Worm (Caenorhabditis elegans) whole organism, mixed stage, embryonic: ENCODE measurements around the gene unc-96.

Experiments used
- M03D4.4 ChIP-seq: sonication (generic microtip); optimal IDR thresholded peaks from 2 replicates; lab custom pipeline; 2017; ENCODE audit warnings: mild to moderate bottlenecking, missing genetic modification characterization, missing compliant biosample characterization
- bed-3 ChIP-seq: fragments of 200-800 bp; sonication (Bioruptor generic); optimal IDR thresholded peaks from 3 replicates; lab custom pipeline; 2018; ENCODE audit warnings: mild to moderate bottlenecking, missing genetic modification characterization, moderate library complexity, missing compliant biosample characterization
- blmp-1 ChIP-seq: fragments of 150-350 bp; optimal IDR thresholded peaks from 2 replicates; lab custom pipeline; 2014; ENCODE audit warnings: missing biosample characterization, missing genetic modification characterization
- ceh-39 ChIP-seq: fragments of 150-350 bp; optimal IDR thresholded peaks from 2 replicates; lab custom pipeline; 2014; ENCODE audit warnings: missing biosample characterization, missing genetic modification characterization
- ceh-43 ChIP-seq: fragments of 200-800 bp; sonication (Bioruptor generic); optimal IDR thresholded peaks from 2 replicates; lab custom pipeline; 2018; ENCODE audit warnings: mild to moderate bottlenecking, missing genetic modification characterization, moderate library complexity, missing compliant biosample characterization
- ceh-83 ChIP-seq: fragments of 200-800 bp; sonication (Bioruptor generic); optimal IDR thresholded peaks from 2 replicates; lab custom pipeline; 2018; ENCODE audit warnings: mild to moderate bottlenecking, missing genetic modification characterization, missing compliant biosample characterization
- ces-1 ChIP-seq: fragments of 150-350 bp; optimal IDR thresholded peaks from 2 replicates; lab custom pipeline; 2014; ENCODE audit warnings: missing biosample characterization, missing genetic modification reagents, missing genetic modification characterization
- cnd-1 ChIP-seq: fragments of 200-800 bp; sonication (Bioruptor generic); optimal IDR thresholded peaks from 2 replicates; lab custom pipeline; 2018; ENCODE audit warnings: mild to moderate bottlenecking, missing genetic modification characterization, missing compliant biosample characterization
- drap-1 ChIP-seq: fragments of 200-800 bp; sonication (Bioruptor generic); optimal IDR thresholded peaks from 3 replicates; lab custom pipeline; 2018; ENCODE audit warnings: mild to moderate bottlenecking, missing genetic modification characterization, missing compliant biosample characterization
- elt-1 ChIP-seq: sonication (generic microtip); optimal IDR thresholded peaks from 2 replicates; lab custom pipeline; 2017; ENCODE audit warnings: missing genetic modification characterization, mild to moderate bottlenecking, missing compliant biosample characterization, antibody characterized with exemption, moderate library complexity, borderline replicate concordance; ENCODE audit not compliant: insufficient read depth
- elt-3 ChIP-seq: fragments of 150-350 bp; optimal IDR thresholded peaks from 2 replicates; lab custom pipeline; 2014; ENCODE audit warnings: missing biosample characterization, missing genetic modification characterization
- flh-1 ChIP-seq: fragments of 200-800 bp; sonication (Bioruptor generic); optimal IDR thresholded peaks from 2 replicates; lab custom pipeline; 2018; ENCODE audit warnings: mild to moderate bottlenecking, missing genetic modification characterization, moderate library complexity, missing compliant biosample characterization
- ham-2 ChIP-seq: fragments of 200-800 bp; sonication (Bioruptor generic); optimal IDR thresholded peaks from 2 replicates; lab custom pipeline; 2018; ENCODE audit warnings: mild to moderate bottlenecking, missing genetic modification characterization, missing compliant biosample characterization
- hlh-1 ChIP-seq: fragments of 150-350 bp; optimal IDR thresholded peaks from 2 replicates; lab custom pipeline; 2014; ENCODE audit warnings: missing biosample characterization, missing genetic modification reagents, missing genetic modification characterization
- lin-13 ChIP-seq: fragments of 150-350 bp; optimal IDR thresholded peaks from 2 replicates; lab custom pipeline; 2014; ENCODE audit warnings: missing biosample characterization, missing genetic modification characterization
- lin-32 ChIP-seq: fragments of 200-800 bp; sonication (Bioruptor generic); optimal IDR thresholded peaks from 2 replicates; lab custom pipeline; 2018; ENCODE audit warnings: mild to moderate bottlenecking, missing genetic modification characterization, missing compliant biosample characterization
- lsy-2 ChIP-seq: fragments of 150-350 bp; optimal IDR thresholded peaks from 2 replicates; lab custom pipeline; 2014; ENCODE audit warnings: missing biosample characterization, missing genetic modification characterization
- mab-5 ChIP-seq: fragments of 150-350 bp; optimal IDR thresholded peaks from 2 replicates; lab custom pipeline; 2014; ENCODE audit warnings: missing biosample characterization, missing genetic modification characterization
- mep-1 ChIP-seq: fragments of 150-350 bp; optimal IDR thresholded peaks from 2 replicates; lab custom pipeline; 2017; ENCODE audit warnings: missing biosample characterization, missing genetic modification reagents, missing genetic modification characterization, inconsistent platforms
- mls-2 ChIP-seq: sonication (generic microtip); optimal IDR thresholded peaks from 2 replicates; lab custom pipeline; 2016; ENCODE audit warnings: mild to moderate bottlenecking, missing genetic modification characterization, moderate library complexity, missing compliant biosample characterization
- nhr-12 ChIP-seq: fragments of 150-350 bp; optimal IDR thresholded peaks from 2 replicates; lab custom pipeline; 2014; ENCODE audit warnings: missing biosample characterization, missing genetic modification characterization
- nhr-2 ChIP-seq: fragments of 150-350 bp; optimal IDR thresholded peaks from 2 replicates; lab custom pipeline; 2014; ENCODE audit warnings: missing biosample characterization, missing genetic modification characterization
- nhr-237 ChIP-seq: fragments of 150-350 bp; optimal IDR thresholded peaks from 2 replicates; lab custom pipeline; 2014; ENCODE audit warnings: missing biosample characterization, missing genetic modification characterization
- nhr-28 ChIP-seq: fragments of 150-350 bp; optimal IDR thresholded peaks from 2 replicates; lab custom pipeline; 2014; ENCODE audit warnings: missing biosample characterization, missing genetic modification characterization
- nhr-76 ChIP-seq: sonication (generic microtip); optimal IDR thresholded peaks from 2 replicates; lab custom pipeline; 2017; ENCODE audit warnings: missing biosample characterization, missing genetic modification characterization
- pha-4 ChIP-seq: fragments of 150-350 bp; optimal IDR thresholded peaks from 2 replicates; lab custom pipeline; 2018; ENCODE audit warnings: missing biosample characterization, missing genetic modification reagents, missing genetic modification characterization
- sem-2 ChIP-seq: fragments of 200-800 bp; sonication (Bioruptor generic); optimal IDR thresholded peaks from 2 replicates; lab custom pipeline; 2018; ENCODE audit warnings: mild to moderate bottlenecking, missing genetic modification characterization, missing compliant biosample characterization
- snpc-4 ChIP-seq: fragments of 150-350 bp; optimal IDR thresholded peaks from 2 replicates; lab custom pipeline; 2014; ENCODE audit warnings: missing biosample characterization, missing genetic modification characterization
- sptf-1 ChIP-seq: sonication (generic microtip); optimal IDR thresholded peaks from 2 replicates; lab custom pipeline; 2017; ENCODE audit warnings: mild to moderate bottlenecking, missing genetic modification characterization, moderate library complexity, missing compliant biosample characterization
- tbx-8 ChIP-seq: fragments of 200-800 bp; sonication (Bioruptor generic); optimal IDR thresholded peaks from 2 replicates; lab custom pipeline; 2018; ENCODE audit warnings: mild to moderate bottlenecking, missing genetic modification characterization, moderate library complexity, missing compliant biosample characterization
- unc-120 ChIP-seq: sonication (generic microtip); optimal IDR thresholded peaks from 2 replicates; lab custom pipeline; 2017; ENCODE audit warnings: missing genetic modification characterization, missing compliant biosample characterization; ENCODE audit not compliant: poor library complexity, severe bottlenecking
- unc-39 ChIP-seq: fragments of 150-350 bp; optimal IDR thresholded peaks from 2 replicates; lab custom pipeline; 2014; ENCODE audit warnings: missing biosample characterization, missing genetic modification characterization
- unc-62 ChIP-seq: fragments of 150-350 bp; optimal IDR thresholded peaks from 2 replicates; lab custom pipeline; 2014; ENCODE audit warnings: missing biosample characterization, missing genetic modification reagents, missing genetic modification characterization
- zip-8 ChIP-seq: fragments of 150-350 bp; optimal IDR thresholded peaks from 2 replicates; lab custom pipeline; 2014; ENCODE audit warnings: missing biosample characterization, missing genetic modification characterization
- ztf-11 ChIP-seq: fragments of 150-350 bp; optimal IDR thresholded peaks from 2 replicates; lab custom pipeline; 2014; ENCODE audit warnings: missing biosample characterization, missing genetic modification characterization

Gene unc-96

DNA sequence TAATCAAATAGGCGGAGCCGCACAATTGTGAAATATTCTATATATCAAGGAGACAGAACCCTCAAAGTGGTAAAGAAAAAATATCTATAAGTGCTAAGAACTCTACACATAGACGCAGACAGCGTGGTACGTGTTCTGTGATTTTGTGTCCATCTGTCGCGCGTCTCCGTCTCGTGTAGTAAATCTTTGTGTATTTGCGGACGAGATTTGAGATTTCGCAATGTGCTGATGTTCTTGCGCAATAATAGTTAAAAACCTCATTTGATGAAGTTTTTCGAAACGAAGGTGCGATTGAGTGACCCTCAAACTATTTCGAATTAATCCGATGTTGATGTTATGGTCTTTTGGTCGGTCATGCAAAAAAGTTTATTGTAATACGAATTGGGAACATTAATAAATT is 47.8 kb downstream of the unc-96 start:
- TF ChIP-seq drap-1 (no peak), tbx-8 (GFP tag; lab: Kevin White, UChicago) (no peak), bed-3 (GFP tag; lab: Kevin White, UChicago) (no peak), blmp-1 (tag; lab: Kevin White, UChicago) (no peak), hlh-1 (tag; lab: Kevin White, UChicago) (no peak), nhr-237 (tag; lab: Kevin White, UChicago) (peak; percentile 38), lin-32 (GFP tag; lab: Kevin White, UChicago) (no peak), ceh-39 (tag; lab: Kevin White, UChicago) (no peak), ceh-83 (GFP tag; lab: Kevin White, UChicago) (no peak), nhr-28 (tag; lab: Kevin White, UChicago) (no peak), unc-62 (GFP tag; lab: Kevin White, UChicago) (peak; percentile 2), sem-2 (GFP tag; lab: Kevin White, UChicago) (no peak), snpc-4 (no peak), unc-39 (tag; lab: Kevin White, UChicago) (no peak), ceh-43 (GFP tag; lab: Kevin White, UChicago) (no peak), mep-1 (tag; lab: Kevin White, UChicago) (no peak), elt-1 (tag; lab: Kevin White, UChicago) (no peak), nhr-12 (no peak), sptf-1 (tag; lab: Kevin White, UChicago) (no peak), nhr-2 (peak; percentile 2), unc-120 (tag; lab: Kevin White, UChicago) (no peak), elt-3 (tag; lab: Kevin White, UChicago) (peak; percentile 75), ztf-11 (no peak), mls-2 (tag; lab: Kevin White, UChicago) (no peak), ces-1 (GFP tag; lab: Kevin White, UChicago) (no peak), M03D4.4 (tag; lab: Kevin White, UChicago) (no peak), flh-1 (GFP tag; lab: Kevin White, UChicago) (no peak), ham-2 (no peak), nhr-76 (tag; lab: Kevin White, UChicago) (no peak), pha-4 (tag; lab: Kevin White, UChicago) (no peak), lsy-2 (tag; lab: Kevin White, UChicago) (no peak), cnd-1 (tag; lab: Kevin White, UChicago) (no peak), lin-13 (no peak), mab-5 (tag; lab: Kevin White, UChicago) (no peak), zip-8 (peak; percentile 85)

DNA sequence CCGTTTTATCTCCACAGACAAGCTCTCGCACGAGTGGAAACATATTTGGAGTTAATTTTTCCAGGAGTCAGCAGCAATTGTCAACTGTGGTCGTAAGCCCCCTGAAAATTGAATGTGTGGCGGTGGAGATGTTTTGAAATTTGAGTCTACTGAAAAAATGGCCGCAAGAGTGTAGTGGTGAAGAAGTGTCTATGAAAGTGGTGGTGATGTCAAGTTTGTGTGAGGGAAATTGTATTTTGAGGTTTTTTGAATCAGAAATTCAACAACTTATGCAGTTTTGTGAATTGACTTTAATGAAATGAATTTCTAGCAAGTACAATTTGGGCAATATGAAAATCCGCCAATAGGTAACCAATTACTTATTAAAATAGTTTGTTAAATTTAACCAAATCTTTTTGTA is 48.5 kb downstream of the unc-96 start, which contains the start of gene mrp-2:
TSS of gene mrp-2 (minus strand) at position 101 of the 400 bp plus-strand sequence.
- no peak for TF ChIP-seq flh-1 (GFP tag; lab: Kevin White, UChicago)
- no peak for TF ChIP-seq elt-1 (tag; lab: Kevin White, UChicago)
- TF ChIP-seq ces-1 (GFP tag; lab: Kevin White, UChicago): no peak
- no peak for TF ChIP-seq zip-8
- no peak for TF ChIP-seq snpc-4
- TF ChIP-seq ceh-43 (GFP tag; lab: Kevin White, UChicago): no peak
- TF ChIP-seq nhr-12: no peak
- no peak for TF ChIP-seq lsy-2 (tag; lab: Kevin White, UChicago)
- TF ChIP-seq lin-32 (GFP tag; lab: Kevin White, UChicago): no peak

DNA sequence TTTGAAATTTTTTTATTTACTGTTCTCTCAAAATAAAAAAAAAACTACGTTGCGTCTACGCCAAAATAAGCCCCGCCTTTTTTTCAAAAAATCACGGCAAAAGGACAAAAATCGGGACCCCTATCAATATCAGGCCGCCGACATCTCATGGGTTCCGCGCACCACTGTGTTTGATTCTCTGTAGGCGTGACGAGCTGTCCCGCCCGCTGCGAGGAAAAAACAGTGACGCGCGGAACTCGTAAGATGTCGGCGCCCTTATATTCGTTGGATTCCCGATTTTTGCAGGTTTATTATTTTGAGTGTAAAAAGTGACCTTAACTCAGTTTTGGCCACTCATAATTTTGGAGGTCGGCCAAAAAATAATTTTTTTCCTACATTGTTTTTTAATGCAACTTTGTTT is 49.7 kb downstream of the unc-96 start:
- no peak for TF ChIP-seq mls-2 (tag; lab: Kevin White, UChicago)
- no peak for TF ChIP-seq drap-1
- no peak for TF ChIP-seq flh-1 (GFP tag; lab: Kevin White, UChicago)
- no peak for TF ChIP-seq ces-1 (GFP tag; lab: Kevin White, UChicago)
- no peak for TF ChIP-seq ceh-83 (GFP tag; lab: Kevin White, UChicago)
- TF ChIP-seq sptf-1 (tag; lab: Kevin White, UChicago): no peak
- TF ChIP-seq nhr-237 (tag; lab: Kevin White, UChicago): no peak
- no peak for TF ChIP-seq elt-3 (tag; lab: Kevin White, UChicago)
- TF ChIP-seq lin-32 (GFP tag; lab: Kevin White, UChicago): no peak
- TF ChIP-seq unc-39 (tag; lab: Kevin White, UChicago): no peak
- no peak for TF ChIP-seq tbx-8 (GFP tag; lab: Kevin White, UChicago)
- no peak for TF ChIP-seq elt-1 (tag; lab: Kevin White, UChicago)
- no peak for TF ChIP-seq snpc-4
- TF ChIP-seq lin-13: no peak
- TF ChIP-seq hlh-1 (tag; lab: Kevin White, UChicago): no peak
- TF ChIP-seq unc-62 (GFP tag; lab: Kevin White, UChicago): no peak
- TF ChIP-seq bed-3 (GFP tag; lab: Kevin White, UChicago): no peak
- TF ChIP-seq nhr-12: no peak
- no peak for TF ChIP-seq nhr-76 (tag; lab: Kevin White, UChicago)
